Worm (Caenorhabditis elegans): ENCODE measurements around the gene mrps-22.

The mrps-22 gene

ce11 chrII:10555484-10556075 lies 26.8 kb upstream of the mrps-22 start (continued):
- TF ChIP-seq madf-10 (tag; optimal IDR thresholded peaks at IDR 0.05) (no peak), snpc-3.4 (tag; optimal IDR thresholded peaks at IDR 0.05) (no peak), aptf-3 (GFP tag; IDR thresholded peaks at IDR 0.05) (no peak), hrde-1 (tag; optimal IDR thresholded peaks at IDR 0.05; ENCODE audit: borderline replicate concordance) (no peak), pbrm-1 (GFP tag; IDR thresholded peaks at IDR 0.05) (peak; percentile 8; the same call in 1 of the 2 replicates), C17E4.6 (GFP tag; IDR thresholded peaks at IDR 0.05) (no peak), Y53G8AR.9 (GFP tag; conservative IDR thresholded peaks at IDR 0.05) (peak; percentile 48; the same call in 1 of the 2 replicates), ztf-26 (tag; optimal IDR thresholded peaks at IDR 0.05) (peak; percentile 84), egl-18 (GFP tag; IDR thresholded peaks at IDR 0.05) (no peak), lag-1 (GFP tag; IDR thresholded peaks at IDR 0.05) (no peak), tlf-1 (GFP tag; optimal IDR thresholded peaks at IDR 0.05) (peak; percentile 59), egrh-3 (GFP tag; IDR thresholded peaks at IDR 0.05) (no peak), Y67H2A.10 (GFP tag; conservative IDR thresholded peaks at IDR 0.05) (no peak), zim-3 (tag; optimal IDR thresholded peaks at IDR 0.05) (no peak), efl-1 (GFP tag; optimal IDR thresholded peaks at IDR 0.05) (no peak), lsy-27 (tag; optimal IDR thresholded peaks at IDR 0.05; ENCODE audit: borderline replicate concordance, insufficient read depth) (no peak), ama-1 (optimal IDR thresholded peaks at IDR 0.05) (peak; percentile 79), ama-1 (GFP tag; optimal IDR thresholded peaks at IDR 0.05) (no peak), C06A6.2 (GFP tag; conservative IDR thresholded peaks at IDR 0.05) (no peak; the same call in 1 of the 2 replicates), cebp-1 (GFP tag; IDR thresholded peaks at IDR 0.05) (no peak), cebp-1 (tag; optimal IDR thresholded peaks at IDR 0.05) (no peak), ztf-18 (tag; optimal IDR thresholded peaks at IDR 0.05) (no peak), T07F8.4 (tag; optimal IDR thresholded peaks at IDR 0.05) (no peak), gei-17 (GFP tag; optimal IDR thresholded peaks at IDR 0.05) (peak; percentile 15), F10E7.11 (tag; optimal IDR thresholded peaks at IDR 0.05) (no peak), F49E8.2 (tag; optimal IDR thresholded peaks at IDR 0.05; ENCODE audit: insufficient read depth) (no peak), ceh-27 (GFP tag; optimal IDR thresholded peaks at IDR 0.05) (no peak), repo-1 (tag; optimal IDR thresholded peaks at IDR 0.05) (no peak), ztf-6 (GFP tag; IDR thresholded peaks at IDR 0.05) (no peak), madf-3 (GFP tag; IDR thresholded peaks at IDR 0.05) (no peak), sea-2 (GFP tag; IDR thresholded peaks at IDR 0.05) (no peak)

ce11 chrII:10556550-10557205 lies 25.7 kb upstream of the mrps-22 start:
- TF ChIP-seq ztf-25 (GFP tag; IDR thresholded peaks at IDR 0.05) = no peak
- no peak for TF ChIP-seq mxl-1 (tag; optimal IDR thresholded peaks at IDR 0.05)
- no peak for TF ChIP-seq zim-3 (tag; optimal IDR thresholded peaks at IDR 0.05)
- TF ChIP-seq F23B12.7 (tag; optimal IDR thresholded peaks at IDR 0.05; ENCODE audit: insufficient read depth) = no peak
- TF ChIP-seq F57C9.4 (tag; optimal IDR thresholded peaks at IDR 0.05) = no peak
- 0 out of 2 replicates have a peak, but pooled peaks have one; percentile 41 for TF ChIP-seq bed-1 (GFP tag; IDR thresholded peaks at IDR 0.05)
- TF ChIP-seq dpl-1 (GFP tag; optimal IDR thresholded peaks at IDR 0.05) = no peak
- peak; percentile 39; the same call in 1 of the 2 replicates for TF ChIP-seq B0336.3 (GFP tag; IDR thresholded peaks at IDR 0.05)
- no peak for TF ChIP-seq ekl-4 (GFP tag; IDR thresholded peaks at IDR 0.05)
- TF ChIP-seq ceh-58 (GFP tag; IDR thresholded peaks at IDR 0.05) = no peak
- TF ChIP-seq ztf-3 (GFP tag; optimal IDR thresholded peaks at IDR 0.05) = no peak
- peak; percentile 38 for TF ChIP-seq ets-4 (GFP tag; optimal IDR thresholded peaks at IDR 0.05)
- TF ChIP-seq snpc-4 (GFP tag; optimal IDR thresholded peaks at IDR 0.05) = no peak
- TF ChIP-seq snpc-4 (tag; optimal IDR thresholded peaks at IDR 0.05) = no peak
- TF ChIP-seq repo-1 (tag; optimal IDR thresholded peaks at IDR 0.05) = no peak
- TF ChIP-seq lag-1 (GFP tag; IDR thresholded peaks at IDR 0.05) = no peak
- TF ChIP-seq F10E7.11 (tag; optimal IDR thresholded peaks at IDR 0.05) = no peak
- TF ChIP-seq let-607 (tag; optimal IDR thresholded peaks at IDR 0.05) = peak; percentile 18 to 50
- no peak for TF ChIP-seq lsy-27 (tag; optimal IDR thresholded peaks at IDR 0.05; ENCODE audit: borderline replicate concordance, insufficient read depth)
- peak; percentile 14 for TF ChIP-seq chd-7 (tag; optimal IDR thresholded peaks at IDR 0.05)
- peak; percentile 59; the same call in 1 of the 2 replicates for TF ChIP-seq zfh-2 (GFP tag; conservative IDR thresholded peaks at IDR 0.05)

Data from whole organism, young adult.